Fruit fly (Drosophila melanogaster) Kc167 (cell line): ENCODE measurements around the gene CG14014.

ENCODE experiments used
- Myc ChIP-seq: fragments of >200 bp; optimal IDR thresholded peaks from 2 replicates; lab custom pipeline; 2017; ENCODE audit warnings: missing external identifiers
- h ChIP-seq: fragments of >200 bp; optimal IDR thresholded peaks from 3 replicates; lab custom pipeline; 2018; ENCODE audit warnings: missing external identifiers
- psq ChIP-seq: fragments of >200 bp; optimal IDR thresholded peaks from 2 replicates; lab custom pipeline; 2017; ENCODE audit warnings: missing external identifiers
- ttk ChIP-seq: sonication (Bioruptor generic); optimal IDR thresholded peaks from 2 replicates; lab custom pipeline; 2017; ENCODE audit warnings: missing external identifiers

- TF ChIP-seq Myc (lab: Kevin White, UChicago) = no peak
- TF ChIP-seq ttk = no peak
- no peak for TF ChIP-seq h (lab: Kevin White, UChicago)
- TF ChIP-seq psq (lab: Kevin White, UChicago) = no peak
These were observed 903 bp upstream of the CG14014 start, which contains the start of gene CG18269 for dm6 chr2L:5551538-5551937.
